Fruit fly (Drosophila melanogaster) whole organism, embryonic: Measurements from ENCODE around the gene CG15199.
A peak's percentile ranks its signal among the peaks of the same experiment; 100 is the strongest.

Experiments used
- Abd-B ChIP-seq: fragments of 200-800 bp; sonication (Bioruptor generic); optimal IDR thresholded peaks from 2 replicates; lab custom pipeline; 2018; ENCODE audit warnings: missing biosample characterization, mild to moderate bottlenecking, missing genetic modification characterization, moderate library complexity
- Adf1 ChIP-seq: fragments of 200-800 bp; sonication (Bioruptor generic); IDR thresholded peaks from 2 replicates; pipeline ENCODE4 v1.3.6; 2022; ENCODE audit warnings: missing biosample characterization, missing genetic modification characterization
- CG10274 ChIP-seq: fragments of 200-800 bp; sonication (Bioruptor generic); optimal IDR thresholded peaks from 3 replicates; lab custom pipeline; 2017; ENCODE audit warnings: missing biosample characterization, mild to moderate bottlenecking, missing genetic modification characterization
- CG11085 ChIP-seq: fragments of 200-800 bp; sonication (Bioruptor generic); IDR thresholded peaks from 2 replicates; pipeline ENCODE4 v1.3.6; 2022; ENCODE audit warnings: missing biosample characterization, missing genetic modification characterization
- CG12391 ChIP-seq: fragments of 200-800 bp; sonication (Bioruptor generic); optimal IDR thresholded peaks from 3 replicates; lab custom pipeline; 2018; ENCODE audit warnings: missing biosample characterization, mild to moderate bottlenecking, missing genetic modification characterization, moderate library complexity
- CG13296 ChIP-seq: fragments of 200-800 bp; sonication (Bioruptor generic); optimal IDR thresholded peaks from 3 replicates; lab custom pipeline; 2018; ENCODE audit warnings: missing biosample characterization, mild to moderate bottlenecking, missing genetic modification characterization
- CG16779 ChIP-seq: fragments of 200-800 bp; sonication (Bioruptor generic); IDR thresholded peaks from 2 replicates; pipeline ENCODE4 v1.3.6; 2022; ENCODE audit warnings: missing biosample characterization, missing genetic modification characterization
- CG16815 ChIP-seq: fragments of 200-800 bp; sonication (Bioruptor generic); optimal IDR thresholded peaks from 3 replicates; lab custom pipeline; 2017; ENCODE audit warnings: missing biosample characterization, mild to moderate bottlenecking, missing genetic modification characterization
- CG16863 ChIP-seq: fragments of 200-800 bp; sonication (Bioruptor generic); optimal IDR thresholded peaks from 3 replicates; lab custom pipeline; 2016; ENCODE audit warnings: missing biosample characterization, missing genetic modification characterization
- CG2875 ChIP-seq: fragments of 200-800 bp; sonication (Bioruptor generic); optimal IDR thresholded peaks from 2 replicates; lab custom pipeline; 2017; ENCODE audit warnings: missing biosample characterization, mild to moderate bottlenecking, missing genetic modification characterization, missing genetic modification reagents
- CG31224 ChIP-seq: fragments of 200-800 bp; sonication (Bioruptor generic); IDR thresholded peaks from 2 replicates; pipeline ENCODE4 v1.3.6; 2022; ENCODE audit warnings: missing biosample characterization, missing genetic modification characterization
- CG3281 ChIP-seq: fragments of 200-800 bp; sonication (Bioruptor generic); optimal IDR thresholded peaks from 3 replicates; lab custom pipeline; 2017; ENCODE audit warnings: missing biosample characterization, mild to moderate bottlenecking, missing genetic modification characterization
- CG34422 ChIP-seq: fragments of 200-800 bp; sonication (Bioruptor generic); IDR thresholded peaks from 3 replicates; pipeline ENCODE4 v1.3.6; 2022; ENCODE audit warnings: missing biosample characterization, missing genetic modification characterization
- CG4404 ChIP-seq: fragments of 200-800 bp; sonication (Bioruptor generic); IDR thresholded peaks from 2 replicates; pipeline ENCODE4 v1.3.6; 2022; ENCODE audit warnings: missing biosample characterization, missing genetic modification characterization
- CG4424 ChIP-seq: fragments of 200-800 bp; sonication (Bioruptor generic); optimal IDR thresholded peaks from 3 replicates; lab custom pipeline; 2016; ENCODE audit warnings: missing biosample characterization, missing genetic modification characterization
- CG6272 ChIP-seq: fragments of 200-800 bp; sonication (Bioruptor generic); IDR thresholded peaks from 2 replicates; pipeline ENCODE4 v1.3.6; 2022; ENCODE audit warnings: missing biosample characterization, missing genetic modification characterization
- CG9437 ChIP-seq: fragments of 200-800 bp; sonication (Bioruptor generic); optimal IDR thresholded peaks from 2 replicates; lab custom pipeline; 2018; ENCODE audit warnings: missing biosample characterization, mild to moderate bottlenecking, missing genetic modification characterization
- CG9609 ChIP-seq: fragments of 200-800 bp; sonication (Bioruptor generic); optimal IDR thresholded peaks from 3 replicates; lab custom pipeline; 2016; ENCODE audit warnings: missing biosample characterization, missing genetic modification characterization
- CG9797 ChIP-seq: fragments of 200-800 bp; sonication (Bioruptor generic); optimal IDR thresholded peaks from 3 replicates; lab custom pipeline; 2018; ENCODE audit warnings: missing biosample characterization, mild to moderate bottlenecking, missing genetic modification characterization
- Chrac-16 ChIP-seq: fragments of 200-800 bp; sonication (Bioruptor generic); optimal IDR thresholded peaks from 3 replicates; lab custom pipeline; 2016; ENCODE audit warnings: missing biosample characterization, missing genetic modification characterization
- CrebB ChIP-seq: fragments of 200-800 bp; sonication (Bioruptor generic); optimal IDR thresholded peaks from 3 replicates; lab custom pipeline; 2018; ENCODE audit warnings: missing biosample characterization, mild to moderate bottlenecking, missing genetic modification characterization
- D ChIP-seq, 2 experiments: fragments of 200-800 bp in 1 of 2; fragments of >200 bp in 1 of 2; sonication (Bioruptor generic) in 1 of 2; optimal IDR thresholded peaks; 2 replicates in 1 of 2; 3 replicates in 1 of 2; lab custom pipeline; 2017; ENCODE audit warnings: mild to moderate bottlenecking in 1 of 2, missing biosample characterization in 1 of 2, missing genetic modification characterization in 1 of 2, missing genetic modification reagents in 1 of 2
- Elba2 ChIP-seq: fragments of 200-800 bp; sonication (Bioruptor generic); optimal IDR thresholded peaks from 3 replicates; lab custom pipeline; 2016; ENCODE audit warnings: missing biosample characterization, missing genetic modification characterization
- Gsc ChIP-seq: fragments of 200-800 bp; sonication (Bioruptor generic); IDR thresholded peaks from 2 replicates; pipeline ENCODE4 v1.3.6; 2022; ENCODE audit warnings: missing biosample characterization, missing genetic modification characterization
- Hand ChIP-seq: fragments of 200-800 bp; sonication (Bioruptor generic); optimal IDR thresholded peaks from 2 replicates; lab custom pipeline; 2017; ENCODE audit warnings: mild to moderate bottlenecking, missing biosample characterization, missing genetic modification reagents, missing genetic modification characterization
- Mrtf ChIP-seq: fragments of 200-800 bp; sonication (Bioruptor generic); IDR thresholded peaks from 3 replicates; pipeline ENCODE4 v1.3.6; 2022; ENCODE audit warnings: missing biosample characterization, missing genetic modification characterization
- NfI ChIP-seq: fragments of 200-800 bp; sonication (Bioruptor generic); optimal IDR thresholded peaks from 3 replicates; lab custom pipeline; 2018; ENCODE audit warnings: missing biosample characterization, mild to moderate bottlenecking, missing genetic modification characterization, moderate library complexity
- Ravus ChIP-seq: fragments of 200-800 bp; sonication (Bioruptor generic); IDR thresholded peaks from 2 replicates; pipeline ENCODE4 v1.3.6; 2022; ENCODE audit warnings: missing biosample characterization, missing genetic modification characterization
- Side ChIP-seq: fragments of 200-800 bp; sonication (Bioruptor generic); optimal IDR thresholded peaks from 2 replicates; lab custom pipeline; 2016; ENCODE audit warnings: missing biosample characterization, missing genetic modification characterization
- Stat92E ChIP-seq, 3 experiments: fragments of >200 bp in 2 of 3; fragments of 200-800 bp in 1 of 3; sonication (Bioruptor generic) in 1 of 3; optimal IDR thresholded peaks; 2 replicates each; lab custom pipeline; 2017 to 2019; ENCODE audit warnings: missing biosample characterization in 3 of 3, missing genetic modification characterization in 3 of 3, mild to moderate bottlenecking in 1 of 3, moderate library complexity in 1 of 3
- Trl ChIP-seq, 3 experiments: fragments of >200 bp in 2 of 3; fragments of 200-800 bp in 1 of 3; sonication (Bioruptor generic) in 1 of 3; optimal IDR thresholded peaks; 2 replicates in 1 of 3; 3 replicates in 2 of 3; lab custom pipeline; 2016 to 2017; ENCODE audit warnings: missing biosample characterization in 1 of 3, missing genetic modification characterization in 1 of 3
- bigmax ChIP-seq: fragments of 200-800 bp; sonication (Bioruptor generic); optimal IDR thresholded peaks from 2 replicates; lab custom pipeline; 2018; ENCODE audit warnings: missing biosample characterization, mild to moderate bottlenecking, missing genetic modification characterization
- btn ChIP-seq: fragments of 200-800 bp; sonication (Bioruptor generic); optimal IDR thresholded peaks from 2 replicates; lab custom pipeline; 2016; ENCODE audit warnings: missing biosample characterization, missing genetic modification characterization
- caup ChIP-seq: fragments of 200-800 bp; sonication (Bioruptor generic); optimal IDR thresholded peaks from 3 replicates; lab custom pipeline; 2017; ENCODE audit warnings: missing biosample characterization, mild to moderate bottlenecking, missing genetic modification characterization, moderate library complexity; ENCODE audit not compliant: severe bottlenecking
- chn ChIP-seq: fragments of 200-800 bp; sonication (Bioruptor generic); optimal IDR thresholded peaks from 2 replicates; lab custom pipeline; 2016; ENCODE audit warnings: missing biosample characterization, missing genetic modification characterization
- dm ChIP-seq: fragments of 200-800 bp; sonication (Bioruptor generic); optimal IDR thresholded peaks from 3 replicates; lab custom pipeline; 2016; ENCODE audit warnings: missing biosample characterization, missing genetic modification characterization
- dmrt99B ChIP-seq: fragments of 200-800 bp; sonication (Bioruptor generic); optimal IDR thresholded peaks from 2 replicates; lab custom pipeline; 2018; ENCODE audit warnings: missing biosample characterization, mild to moderate bottlenecking, missing genetic modification characterization, moderate library complexity
- en ChIP-seq: fragments of 200-800 bp; sonication (Bioruptor generic); optimal IDR thresholded peaks from 2 replicates; lab custom pipeline; 2016; ENCODE audit warnings: missing biosample characterization, missing genetic modification characterization
- eve ChIP-seq, 2 experiments: fragments of >200 bp; optimal IDR thresholded peaks; 2 replicates each; lab custom pipeline; 2017; ENCODE audit warnings: missing biosample characterization in 2 of 2, missing genetic modification characterization in 2 of 2
- gem ChIP-seq: fragments of 200-800 bp; sonication (Bioruptor generic); optimal IDR thresholded peaks from 2 replicates; lab custom pipeline; 2019; ENCODE audit warnings: missing biosample characterization, mild to moderate bottlenecking, missing genetic modification characterization, moderate library complexity
- hkb ChIP-seq, 2 experiments: fragments of 200-800 bp in 1 of 2; fragments of >200 bp in 1 of 2; sonication (Bioruptor generic) in 1 of 2; IDR thresholded peaks in 1 of 2; optimal IDR thresholded peaks in 1 of 2; 2 replicates each; pipeline versions ENCODE4 v1.3.6 to Lab custom; 2017 to 2022; ENCODE audit warnings: missing biosample characterization in 1 of 2, missing genetic modification characterization in 1 of 2
- nerfin-1 ChIP-seq: fragments of 200-800 bp; sonication (Bioruptor generic); optimal IDR thresholded peaks from 3 replicates; lab custom pipeline; 2019; ENCODE audit warnings: missing biosample characterization, mild to moderate bottlenecking, missing genetic modification characterization, moderate library complexity
- pnt ChIP-seq: fragments of 200-800 bp; sonication (Bioruptor generic); optimal IDR thresholded peaks from 3 replicates; lab custom pipeline; 2016; ENCODE audit warnings: missing biosample characterization, missing genetic modification characterization
- sens-2 ChIP-seq: fragments of 200-800 bp; sonication (Bioruptor generic); IDR thresholded peaks from 2 replicates; pipeline ENCODE4 v1.3.6; 2022; ENCODE audit warnings: missing biosample characterization, missing genetic modification characterization
- sima ChIP-seq: fragments of 200-800 bp; sonication (Bioruptor generic); optimal IDR thresholded peaks from 2 replicates; lab custom pipeline; 2016; ENCODE audit warnings: missing biosample characterization, missing genetic modification characterization
- so ChIP-seq: fragments of 200-800 bp; sonication (Bioruptor generic); IDR thresholded peaks from 3 replicates; pipeline ENCODE4 v1.3.6; 2022; ENCODE audit warnings: missing biosample characterization, missing genetic modification characterization
- sr ChIP-seq: fragments of 200-800 bp; sonication (Bioruptor generic); IDR thresholded peaks from 3 replicates; pipeline ENCODE4 v1.3.6; 2022; ENCODE audit warnings: missing biosample characterization, missing genetic modification characterization
- stc ChIP-seq: fragments of 200-800 bp; sonication (Bioruptor generic); IDR thresholded peaks from 2 replicates; pipeline ENCODE4 v1.3.6; 2022; ENCODE audit warnings: missing biosample characterization, missing genetic modification characterization
- tx ChIP-seq: fragments of 200-800 bp; sonication (Bioruptor generic); optimal IDR thresholded peaks from 2 replicates; lab custom pipeline; 2016; ENCODE audit warnings: missing biosample characterization, missing genetic modification characterization

CG15199 gene

DNA sequence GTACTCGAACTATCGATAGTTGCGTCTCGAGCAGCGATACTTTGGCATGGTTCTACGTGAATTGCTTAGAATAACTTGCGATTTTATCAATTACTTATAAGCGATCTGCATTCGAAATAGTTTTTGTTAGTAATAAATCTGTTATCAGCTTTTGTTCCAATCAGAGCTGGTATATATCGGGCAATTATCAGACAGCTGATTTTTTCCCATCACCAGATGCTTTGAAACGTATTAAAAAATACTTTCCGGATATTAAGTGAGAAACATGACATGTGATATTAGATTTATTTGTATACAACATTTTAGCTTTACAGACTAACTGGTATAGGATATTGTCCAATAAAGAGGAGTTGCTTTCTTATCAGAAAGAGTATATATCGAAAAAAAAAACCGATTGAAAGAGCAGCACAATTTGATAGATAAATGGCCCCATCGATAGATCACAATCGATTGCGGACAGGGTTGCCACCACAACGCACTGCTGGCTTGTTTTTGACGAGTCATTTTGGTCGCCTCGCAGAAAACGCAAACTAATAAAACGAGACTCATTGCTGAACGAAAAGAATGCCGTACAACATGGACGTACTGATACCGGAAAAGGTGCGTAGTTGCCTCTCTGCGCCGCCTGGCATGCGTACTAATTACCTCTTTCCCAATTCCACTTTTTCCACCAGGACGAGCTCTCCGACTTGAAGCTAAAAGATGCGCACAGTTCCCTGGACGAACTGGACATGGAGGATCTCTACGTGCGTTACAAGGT lies 16.7 kb downstream of the CG15199 start, which contains the start of gene Rpt3 (continued):
- TF ChIP-seq CG3281 (GFP tag; lab: Kevin White, UChicago) (no peak), btn (GFP tag; lab: Kevin White, UChicago) (no peak), bigmax (GFP tag; lab: Kevin White, UChicago) (no peak), tx (GFP tag; lab: Kevin White, UChicago) (no peak), Elba2 (GFP tag; lab: Kevin White, UChicago) (peak; percentile 28), Ravus (GFP tag; lab: Robert Waterston, UW) (no peak), sima (GFP tag; lab: Kevin White, UChicago) (no peak), chn (GFP tag; lab: Kevin White, UChicago) (no peak), CG31224 (GFP tag; lab: Robert Waterston, UW) (no peak), NfI (no peak), CG9609 (no peak), CG16863 (GFP tag; lab: Kevin White, UChicago) (peak; percentile 59), stc (GFP tag; lab: Robert Waterston, UW) (no peak), Chrac-16 (GFP tag; lab: Kevin White, UChicago) (no peak), Mrtf (GFP tag; lab: Robert Waterston, UW) (no peak), CrebB (tag; lab: Kevin White, UChicago) (no peak), gem (tag; lab: Kevin White, UChicago) (no peak), CG12391 (tag; lab: Kevin White, UChicago) (peak; percentile 16), Hand (no peak), CG34422 (GFP tag; lab: Robert Waterston, UW) (no peak), Stat92E (GFP tag; optimal IDR thresholded peaks at IDR 0.05; lab: Kevin White, UChicago) (no peak), en (GFP tag; lab: Kevin White, UChicago) (no peak), D (optimal IDR thresholded peaks at IDR 0.05; lab: Kevin White, UChicago) (no peak), D (GFP tag; optimal IDR thresholded peaks at IDR 0.05; lab: Kevin White, UChicago) (no peak), CG13296 (no peak), CG9797 (GFP tag; lab: Kevin White, UChicago) (peak; percentile 14), CG11085 (GFP tag; lab: Robert Waterston, UW) (no peak), Adf1 (GFP tag; lab: Robert Waterston, UW) (no peak), CG16779 (no peak), nerfin-1 (tag; lab: Kevin White, UChicago) (no peak), sr (GFP tag; lab: Robert Waterston, UW) (no peak), hkb (optimal IDR thresholded peaks at IDR 0.05; lab: Kevin White, UChicago) (no peak), hkb (GFP tag; IDR thresholded peaks at IDR 0.05; lab: Robert Waterston, UW) (no peak), Trl (optimal IDR thresholded peaks at IDR 0.05; lab: Kevin White, UChicago) (no peak), Trl (GFP tag; optimal IDR thresholded peaks at IDR 0.05; lab: Kevin White, UChicago) (no peak), CG9437 (peak; percentile 5), Side (no peak), eve (GFP tag; optimal IDR thresholded peaks at IDR 0.05; lab: Kevin White, UChicago) (no peak), pnt (GFP tag; lab: Kevin White, UChicago) (no peak), CG16815 (GFP tag; lab: Kevin White, UChicago) (no peak), Gsc (GFP tag; lab: Robert Waterston, UW) (no peak), CG6272 (no peak), CG4404 (GFP tag; lab: Robert Waterston, UW) (no peak), sens-2 (GFP tag; lab: Robert Waterston, UW) (no peak), CG2875 (GFP tag; lab: Kevin White, UChicago) (no peak), dm (no peak), CG10274 (GFP tag; lab: Kevin White, UChicago) (no peak), so (GFP tag; lab: Robert Waterston, UW) (no peak), caup (GFP tag; lab: Kevin White, UChicago) (no peak), CG4424 (GFP tag; lab: Kevin White, UChicago) (no peak), dmrt99B (tag; lab: Kevin White, UChicago) (no peak), Abd-B (peak; percentile 15)
